Worm (Caenorhabditis elegans) whole organism, L1 larva: ENCODE data around the gene cyp-33E1.

Experiments
- F16B12.6 ChIP-seq: fragments of 150-350 bp; optimal IDR thresholded peaks from 2 replicates; lab custom pipeline; 2014; ENCODE audit warnings: missing biosample characterization, missing genetic modification characterization
- Y116A8C.19 ChIP-seq: sonication (generic microtip); optimal IDR thresholded peaks from 2 replicates; lab custom pipeline; 2016; ENCODE audit warnings: missing compliant biosample characterization, missing genetic modification characterization, borderline replicate concordance
- aha-1 ChIP-seq: fragments of 150-350 bp; optimal IDR thresholded peaks from 2 replicates; lab custom pipeline; 2014; ENCODE audit warnings: missing biosample characterization, missing genetic modification characterization
- aly-2 ChIP-seq: fragments of 150-350 bp; optimal IDR thresholded peaks from 2 replicates; lab custom pipeline; 2014; ENCODE audit warnings: missing biosample characterization, missing genetic modification characterization
- ama-1 ChIP-seq: fragments of 150-350 bp; optimal IDR thresholded peaks from 2 replicates; lab custom pipeline; 2014
- ceh-63 ChIP-seq: fragments of 200-800 bp; sonication (Bioruptor generic); optimal IDR thresholded peaks from 2 replicates; lab custom pipeline; 2018; ENCODE audit warnings: mild to moderate bottlenecking, missing genetic modification characterization, missing compliant biosample characterization
- ceh-88 ChIP-seq: fragments of 200-800 bp; sonication (Bioruptor generic); IDR thresholded peaks from 2 replicates; pipeline ENCODE4 v1.3.6; 2022; ENCODE audit warnings: missing genetic modification characterization, missing compliant biosample characterization
- ceh-90 ChIP-seq: sonication (generic microtip); optimal IDR thresholded peaks from 2 replicates; lab custom pipeline; 2016; ENCODE audit warnings: missing genetic modification characterization, missing compliant biosample characterization
- ces-1 ChIP-seq: fragments of 150-350 bp; optimal IDR thresholded peaks from 2 replicates; lab custom pipeline; 2014; ENCODE audit warnings: missing biosample characterization, missing genetic modification reagents, missing genetic modification characterization
- efl-1 ChIP-seq, 4 experiments: fragments of 150-350 bp; optimal IDR thresholded peaks in 3 of 4; peaks in 1 of 4; 1 replicate in 1 of 4; 2 replicates in 3 of 4; lab custom pipeline; 2014; ENCODE audit warnings: missing biosample characterization in 2 of 4, missing genetic modification characterization in 2 of 4, missing genetic modification reagents in 2 of 4
- efl-3 ChIP-seq: fragments of 200-800 bp; sonication (Bioruptor generic); optimal IDR thresholded peaks from 2 replicates; lab custom pipeline; 2018; ENCODE audit warnings: mild to moderate bottlenecking, missing genetic modification characterization, missing compliant biosample characterization
- egl-27 ChIP-seq, 2 experiments: fragments of 150-350 bp in 1 of 2; sonication (generic microtip); optimal IDR thresholded peaks; 3 replicates each; lab custom pipeline; 2017 to 2018; ENCODE audit warnings: missing biosample characterization in 2 of 2, missing genetic modification characterization in 2 of 2, missing genetic modification reagents in 2 of 2
- elt-3 ChIP-seq, 6 experiments: fragments of 150-350 bp in 1 of 6; sonication (generic microtip); optimal IDR thresholded peaks; 2 replicates each; lab custom pipeline; 2017 to 2018; ENCODE audit warnings: missing biosample characterization in 6 of 6, missing genetic modification characterization in 6 of 6, inconsistent platforms in 1 of 6
- ets-5 ChIP-seq: fragments of 200-800 bp; sonication (Bioruptor generic); IDR thresholded peaks from 2 replicates; pipeline ENCODE4 v1.3.6; 2022; ENCODE audit warnings: missing genetic modification characterization, missing compliant biosample characterization
- fkh-10 ChIP-seq: sonication (generic microtip); optimal IDR thresholded peaks from 2 replicates; lab custom pipeline; 2017; ENCODE audit warnings: missing biosample characterization, missing genetic modification reagents, missing genetic modification characterization
- fkh-4 ChIP-seq: sonication (generic microtip); optimal IDR thresholded peaks from 2 replicates; lab custom pipeline; 2016; ENCODE audit warnings: missing compliant biosample characterization, missing genetic modification characterization, borderline replicate concordance
- fos-1 ChIP-seq: fragments of 150-350 bp; optimal IDR thresholded peaks from 2 replicates; lab custom pipeline; 2014; ENCODE audit warnings: missing biosample characterization, missing genetic modification characterization
- hlh-17 ChIP-seq: fragments of 200-800 bp; sonication (Bioruptor generic); optimal IDR thresholded peaks from 2 replicates; lab custom pipeline; 2018; ENCODE audit warnings: missing genetic modification characterization, mild to moderate bottlenecking, missing compliant biosample characterization, moderate library complexity, borderline replicate concordance
- hlh-4 ChIP-seq: sonication (generic microtip); optimal IDR thresholded peaks from 2 replicates; lab custom pipeline; 2016; ENCODE audit warnings: mild to moderate bottlenecking, missing genetic modification characterization, missing compliant biosample characterization
- hpl-2 ChIP-seq: fragments of 150-350 bp; optimal IDR thresholded peaks from 2 replicates; lab custom pipeline; 2014; ENCODE audit warnings: missing biosample characterization, missing genetic modification reagents, missing genetic modification characterization
- irx-1 ChIP-seq: sonication (generic microtip); optimal IDR thresholded peaks from 2 replicates; lab custom pipeline; 2016; ENCODE audit warnings: missing genetic modification characterization, missing compliant biosample characterization
- isw-1 ChIP-seq: fragments of 200-800 bp; sonication (Bioruptor generic); IDR thresholded peaks from 2 replicates; pipeline ENCODE4 v1.3.6; 2022; ENCODE audit warnings: missing genetic modification characterization, missing compliant biosample characterization
- lin-39 ChIP-seq: fragments of 150-350 bp; optimal IDR thresholded peaks from 2 replicates; lab custom pipeline; 2014; ENCODE audit warnings: missing biosample characterization, missing genetic modification reagents, missing genetic modification characterization
- lir-3 ChIP-seq: sonication (generic microtip); optimal IDR thresholded peaks from 2 replicates; lab custom pipeline; 2016; ENCODE audit warnings: mild to moderate bottlenecking, missing genetic modification characterization, moderate library complexity, missing compliant biosample characterization; ENCODE audit not compliant: poor library complexity
- lsy-2 ChIP-seq, 2 experiments: fragments of 150-350 bp; optimal IDR thresholded peaks; 2 replicates each; lab custom pipeline; 2014; ENCODE audit warnings: missing biosample characterization in 2 of 2, missing genetic modification characterization in 2 of 2
- mab-9 ChIP-seq: fragments of 200-800 bp; sonication (Bioruptor generic); IDR thresholded peaks from 2 replicates; pipeline ENCODE4 v1.3.6; 2022; ENCODE audit warnings: missing genetic modification reagents, missing genetic modification characterization, missing compliant biosample characterization
- mdl-1 ChIP-seq, 2 experiments: fragments of 150-350 bp; optimal IDR thresholded peaks; 2 replicates each; lab custom pipeline; 2014 to 2017; ENCODE audit warnings: missing biosample characterization in 2 of 2, missing genetic modification characterization in 2 of 2, inconsistent platforms in 1 of 2
- mef-2 ChIP-seq: fragments of 150-350 bp; optimal IDR thresholded peaks from 2 replicates; lab custom pipeline; 2014; ENCODE audit warnings: missing biosample characterization, missing genetic modification characterization
- mep-1 ChIP-seq: fragments of 150-350 bp; optimal IDR thresholded peaks from 2 replicates; lab custom pipeline; 2014; ENCODE audit warnings: missing biosample characterization, missing genetic modification characterization
- nhr-12 ChIP-seq: sonication (generic microtip); optimal IDR thresholded peaks from 2 replicates; lab custom pipeline; 2017; ENCODE audit warnings: missing biosample characterization, missing genetic modification characterization
- nhr-19 ChIP-seq: fragments of 200-800 bp; sonication (Bioruptor generic); conservative IDR thresholded peaks from 2 replicates; pipeline ENCODE4 v1.3.6; 2022; ENCODE audit warnings: missing genetic modification characterization, missing compliant biosample characterization
- nhr-20 ChIP-seq: sonication (generic microtip); optimal IDR thresholded peaks from 2 replicates; lab custom pipeline; 2016; ENCODE audit warnings: mild to moderate bottlenecking, missing genetic modification characterization, missing compliant biosample characterization
- nhr-237 ChIP-seq: fragments of 150-350 bp; optimal IDR thresholded peaks from 2 replicates; lab custom pipeline; 2014; ENCODE audit warnings: missing biosample characterization, missing genetic modification characterization
- nhr-47 ChIP-seq: sonication (generic microtip); optimal IDR thresholded peaks from 2 replicates; lab custom pipeline; 2016; ENCODE audit warnings: mild to moderate bottlenecking, missing genetic modification characterization, moderate library complexity, missing compliant biosample characterization
- nhr-76 ChIP-seq: sonication (generic microtip); optimal IDR thresholded peaks from 2 replicates; lab custom pipeline; 2017; ENCODE audit warnings: missing biosample characterization, missing genetic modification characterization
- nhr-84 ChIP-seq: sonication (generic microtip); optimal IDR thresholded peaks from 2 replicates; lab custom pipeline; 2017; ENCODE audit warnings: missing biosample characterization, missing genetic modification characterization
- nhr-90 ChIP-seq: sonication (generic microtip); optimal IDR thresholded peaks from 2 replicates; lab custom pipeline; 2016; ENCODE audit warnings: mild to moderate bottlenecking, missing genetic modification characterization, missing compliant biosample characterization; ENCODE audit not compliant: poor library complexity
- pqm-1 ChIP-seq: sonication (generic microtip); optimal IDR thresholded peaks from 3 replicates; lab custom pipeline; 2017; ENCODE audit warnings: missing biosample characterization, missing genetic modification characterization
- snu-23 ChIP-seq: sonication (generic microtip); optimal IDR thresholded peaks from 2 replicates; lab custom pipeline; 2016; ENCODE audit warnings: missing genetic modification characterization, missing compliant biosample characterization
- sox-4 ChIP-seq: sonication (generic microtip); optimal IDR thresholded peaks from 2 replicates; lab custom pipeline; 2016; ENCODE audit warnings: missing genetic modification characterization, missing compliant biosample characterization
- sup-37 ChIP-seq: fragments of 200-800 bp; sonication (Bioruptor generic); optimal IDR thresholded peaks from 2 replicates; lab custom pipeline; 2018; ENCODE audit warnings: mild to moderate bottlenecking, missing genetic modification characterization, missing compliant biosample characterization
- swsn-7 ChIP-seq: sonication (generic microtip); optimal IDR thresholded peaks from 2 replicates; lab custom pipeline; 2016; ENCODE audit warnings: missing genetic modification characterization, missing compliant biosample characterization
- tlp-1 ChIP-seq: fragments of 150-350 bp; optimal IDR thresholded peaks from 2 replicates; lab custom pipeline; 2014; ENCODE audit warnings: missing biosample characterization, missing genetic modification characterization
- unc-130 ChIP-seq: fragments of 150-350 bp; optimal IDR thresholded peaks from 2 replicates; lab custom pipeline; 2017; ENCODE audit warnings: missing biosample characterization, missing genetic modification characterization, inconsistent platforms
- unc-30 ChIP-seq: sonication (generic microtip); optimal IDR thresholded peaks from 2 replicates; lab custom pipeline; 2017; ENCODE audit warnings: missing biosample characterization, missing genetic modification characterization
- unc-62 ChIP-seq: fragments of 150-350 bp; optimal IDR thresholded peaks from 2 replicates; lab custom pipeline; 2014; ENCODE audit warnings: missing biosample characterization, missing genetic modification reagents, missing genetic modification characterization
- unc-98 ChIP-seq: fragments of 200-800 bp; sonication (Bioruptor generic); IDR thresholded peaks from 2 replicates; pipeline ENCODE4 v1.3.6; 2022; ENCODE audit warnings: missing genetic modification characterization, missing compliant biosample characterization
- vab-15 ChIP-seq: sonication (generic microtip); optimal IDR thresholded peaks from 2 replicates; lab custom pipeline; 2017; ENCODE audit warnings: missing genotype, mild to moderate bottlenecking, missing genetic modification characterization, missing compliant biosample characterization
- zag-1 ChIP-seq: fragments of 150-350 bp; optimal IDR thresholded peaks from 2 replicates; lab custom pipeline; 2014; ENCODE audit warnings: missing biosample characterization, missing genetic modification characterization
- ztf-11 ChIP-seq, 2 experiments: sonication (generic microtip); optimal IDR thresholded peaks; 2 replicates each; lab custom pipeline; 2016 to 2017; ENCODE audit warnings: missing genetic modification characterization in 2 of 2, missing biosample characterization in 1 of 2, missing compliant biosample characterization in 1 of 2

Gene cyp-33E1

ce11 chrIV:8620102-8620733 lies 28.2 kb downstream of the cyp-33E1 start, which contains the start of gene lin-49 (continued):
- no peak for TF ChIP-seq ama-1 (lab: Kevin White, UChicago)
- no peak for TF ChIP-seq hpl-2 (GFP tag; lab: Kevin White, UChicago)
- peak in 1 of 2 experiments; percentile 57 for TF ChIP-seq mdl-1 (tag; optimal IDR thresholded peaks at IDR 0.05; lab: Kevin White, UChicago)
- no peak for TF ChIP-seq unc-130
- TF ChIP-seq egl-27 (tag; optimal IDR thresholded peaks at IDR 0.05; lab: Kevin White, UChicago) = no peak
- peak; percentile 49 for TF ChIP-seq lir-3 (tag; lab: Kevin White, UChicago)
- no peak for TF ChIP-seq sup-37 (GFP tag; lab: Kevin White, UChicago)
- peak; percentile 1 for TF ChIP-seq irx-1
- TF ChIP-seq unc-62 = no peak
- TF ChIP-seq hlh-17 (GFP tag; lab: Kevin White, UChicago) = no peak
- TF ChIP-seq nhr-47 (tag; lab: Kevin White, UChicago) = peak; percentile 64
- peak; percentile 58 for TF ChIP-seq swsn-7 (tag; lab: Kevin White, UChicago)
- no peak for TF ChIP-seq unc-98 (GFP tag; lab: Robert Waterston, UW)
- no peak for TF ChIP-seq mab-9
- TF ChIP-seq zag-1 (tag; lab: Kevin White, UChicago) = no peak
- peak; percentile 57 for TF ChIP-seq fos-1 (tag; lab: Kevin White, UChicago)
- no peak for TF ChIP-seq fkh-4
- TF ChIP-seq ceh-88 (GFP tag; lab: Robert Waterston, UW) = no peak
- no peak for TF ChIP-seq ces-1 (GFP tag; lab: Kevin White, UChicago)
- TF ChIP-seq mef-2 (tag; lab: Kevin White, UChicago) = no peak
- no peak for TF ChIP-seq nhr-19 (GFP tag; lab: Robert Waterston, UW)
- no peak for TF ChIP-seq tlp-1
- no peak for TF ChIP-seq isw-1 (GFP tag; lab: Robert Waterston, UW)
- peak; percentile 32 to 75 for TF ChIP-seq lsy-2 (tag; optimal IDR thresholded peaks at IDR 0.05; lab: Kevin White, UChicago)
- no peak for TF ChIP-seq vab-15 (tag; lab: Kevin White, UChicago)
- TF ChIP-seq nhr-90 (tag; lab: Kevin White, UChicago) = peak; percentile 33
- no peak for TF ChIP-seq nhr-12 (tag; lab: Kevin White, UChicago)
- no peak for TF ChIP-seq ceh-90
- peak in 2 of 6 experiments; percentile 25 to 35 for TF ChIP-seq elt-3 (tag; optimal IDR thresholded peaks at IDR 0.05; lab: Kevin White, UChicago)
- no peak for TF ChIP-seq hlh-4 (tag; lab: Kevin White, UChicago)
- TF ChIP-seq aly-2 (tag; lab: Kevin White, UChicago) = peak; percentile 28
- TF ChIP-seq snu-23 = peak; percentile 80
- no peak for TF ChIP-seq nhr-237 (tag; lab: Kevin White, UChicago)
- no peak for TF ChIP-seq nhr-76 (tag; lab: Kevin White, UChicago)
- TF ChIP-seq nhr-20 (tag; lab: Kevin White, UChicago) = peak; percentile 61
- TF ChIP-seq efl-3 = no peak
- TF ChIP-seq ceh-63 = no peak
- no peak for TF ChIP-seq lin-39 (tag; lab: Kevin White, UChicago)
- TF ChIP-seq ets-5 (GFP tag; lab: Robert Waterston, UW) = no peak
- TF ChIP-seq pqm-1 (tag; lab: Kevin White, UChicago) = no peak
- TF ChIP-seq ztf-11 (tag; optimal IDR thresholded peaks at IDR 0.05; lab: Kevin White, UChicago) = no peak
- TF ChIP-seq fkh-10 (GFP tag; lab: Kevin White, UChicago) = no peak
- TF ChIP-seq mep-1 (tag; lab: Kevin White, UChicago) = peak; percentile 90
- peak; percentile 66 to 74 for TF ChIP-seq efl-1 (optimal IDR thresholded peaks at IDR 0.05; lab: Kevin White, UChicago)
- TF ChIP-seq efl-1 (GFP tag; optimal IDR thresholded peaks at IDR 0.05 in 1 of 2; lab: Kevin White, UChicago) = peak; percentile 53 to 90
- no peak for TF ChIP-seq unc-30 (tag; lab: Kevin White, UChicago)
- TF ChIP-seq aha-1 (tag; lab: Kevin White, UChicago) = no peak
- no peak for TF ChIP-seq sox-4 (tag; lab: Kevin White, UChicago)
- no peak for TF ChIP-seq nhr-84 (tag; lab: Kevin White, UChicago)
- no peak for TF ChIP-seq F16B12.6 (tag; lab: Kevin White, UChicago)
- no peak for TF ChIP-seq Y116A8C.19 (tag; lab: Kevin White, UChicago)
- TF ChIP-seq, all 84 proteins: peak for 31
